Worm (Caenorhabditis elegans) whole organism, L4/young adult: ENCODE results near the gene rpb-8.

Experiments used
- dao-5 ChIP-seq: sonication (generic microtip); optimal IDR thresholded peaks from 2 replicates; lab custom pipeline; 2016; ENCODE audit warnings: missing genotype, missing genetic modification characterization, moderate library complexity, missing compliant biosample characterization
- him-1 ChIP-seq: sonication (generic microtip); optimal IDR thresholded peaks from 2 replicates; lab custom pipeline; 2016; ENCODE audit warnings: missing genotype, missing genetic modification reagents, missing genetic modification characterization, missing compliant biosample characterization

DNA sequence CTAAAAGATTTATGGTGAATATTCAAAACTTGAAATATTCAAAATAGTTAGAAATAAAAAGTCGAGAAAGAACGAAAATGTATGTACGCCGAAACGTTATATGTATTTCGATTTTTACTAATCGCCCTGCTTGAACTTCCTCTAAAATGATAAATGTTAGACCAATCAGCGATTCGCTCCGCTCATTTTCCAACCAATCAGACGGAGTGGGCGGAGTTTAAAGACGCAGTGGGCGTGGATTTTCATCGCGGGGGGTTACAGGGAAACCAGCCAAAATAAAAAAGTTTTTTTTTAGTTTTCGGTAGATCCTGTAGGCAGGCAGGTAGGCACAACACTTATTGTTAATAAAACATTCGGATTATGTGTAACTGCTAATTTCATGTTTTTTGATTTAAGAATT lies 35.2 kb upstream of the rpb-8 start:
- TF ChIP-seq him-1 (tag; lab: Kevin White, UChicago) = no peak
- TF ChIP-seq dao-5 = no peak
